Fruit fly (Drosophila melanogaster): ENCODE results near the gene CG14109.
A peak's percentile ranks its signal among the peaks of the same experiment; 100 is the strongest.

- TF ChIP-seq Sox15 (GFP tag; optimal IDR thresholded peaks at IDR 0.05) (no peak), CG11294 (GFP tag; IDR thresholded peaks at IDR 0.05) (peak; percentile 51; the same call in 1 of the 2 replicates), OdsH (GFP tag; optimal IDR thresholded peaks at IDR 0.05) (peak; percentile 51), spab (GFP tag; optimal IDR thresholded peaks at IDR 0.05) (no peak), CG8119 (GFP tag; IDR thresholded peaks at IDR 0.05) (peak; percentile 38; the same call in 2 of the 3 replicates), CG11762 (GFP tag; optimal IDR thresholded peaks at IDR 0.05; ENCODE audit: insufficient read depth) (peak; percentile 76), dac (GFP tag; optimal IDR thresholded peaks at IDR 0.05) (no peak)
Measured at dm6 chr3L:13450177-13450793, 9.6 kb downstream of the CG14109 start, which contains the start of the genes JMJD7 and CG10738.
